Fruit fly (Drosophila melanogaster) whole organism, embryonic: ENCODE measurements around the gene Kdsr.

Experiments
- Bdp1 ChIP-seq: fragments of 200-800 bp; sonication (Bioruptor generic); optimal IDR thresholded peaks from 3 replicates; lab custom pipeline; 2016; ENCODE audit warnings: missing biosample characterization, missing genetic modification characterization
- C15 ChIP-seq: fragments of 200-800 bp; sonication (Bioruptor generic); IDR thresholded peaks from 3 replicates; pipeline ENCODE4 v1.3.6; 2022; ENCODE audit warnings: missing biosample characterization, missing genetic modification characterization
- CG10147 ChIP-seq: fragments of 200-800 bp; sonication (Bioruptor generic); optimal IDR thresholded peaks from 2 replicates; lab custom pipeline; 2019; ENCODE audit warnings: missing biosample characterization, mild to moderate bottlenecking, missing genetic modification characterization, moderate library complexity
- CG10431 ChIP-seq: fragments of 200-800 bp; sonication (Bioruptor generic); optimal IDR thresholded peaks from 3 replicates; lab custom pipeline; 2018; ENCODE audit warnings: missing biosample characterization, mild to moderate bottlenecking, missing genetic modification characterization
- CG10462 ChIP-seq: fragments of 200-800 bp; sonication (Bioruptor generic); optimal IDR thresholded peaks from 2 replicates; lab custom pipeline; 2016; ENCODE audit warnings: missing biosample characterization, missing genetic modification characterization
- CG10979 ChIP-seq: fragments of 200-800 bp; sonication (Bioruptor generic); optimal IDR thresholded peaks from 2 replicates; lab custom pipeline; 2018; ENCODE audit warnings: missing biosample characterization, mild to moderate bottlenecking, missing genetic modification characterization, moderate library complexity
- CG12071 ChIP-seq: fragments of 200-800 bp; sonication (Bioruptor generic); optimal IDR thresholded peaks from 3 replicates; lab custom pipeline; 2018; ENCODE audit warnings: missing biosample characterization, mild to moderate bottlenecking, missing genetic modification characterization
- CG12219 ChIP-seq: fragments of 200-800 bp; sonication (Bioruptor generic); optimal IDR thresholded peaks from 3 replicates; lab custom pipeline; 2018; ENCODE audit warnings: missing biosample characterization, mild to moderate bottlenecking, missing genetic modification characterization
- CG15269 ChIP-seq: fragments of 200-800 bp; sonication (Bioruptor generic); optimal IDR thresholded peaks from 2 replicates; lab custom pipeline; 2018; ENCODE audit warnings: missing biosample characterization, mild to moderate bottlenecking, missing genetic modification characterization, moderate library complexity
- CG17612 ChIP-seq: fragments of 200-800 bp; sonication (Bioruptor generic); IDR thresholded peaks from 2 replicates; pipeline ENCODE4 v1.3.6; 2022; ENCODE audit warnings: missing biosample characterization, missing genetic modification characterization
- CG3163 ChIP-seq: fragments of 200-800 bp; sonication (Bioruptor generic); optimal IDR thresholded peaks from 3 replicates; lab custom pipeline; 2016; ENCODE audit warnings: missing biosample characterization, missing genetic modification characterization
- CG34224 ChIP-seq: fragments of 200-800 bp; sonication (Bioruptor generic); IDR thresholded peaks from 3 replicates; pipeline ENCODE4 v1.3.6; 2022; ENCODE audit warnings: missing biosample characterization, missing genetic modification characterization; ENCODE audit not compliant: partially characterized antibody
- CG34422 ChIP-seq: fragments of 200-800 bp; sonication (Bioruptor generic); IDR thresholded peaks from 3 replicates; pipeline ENCODE4 v1.3.6; 2022; ENCODE audit warnings: missing biosample characterization, missing genetic modification characterization
- CG3726 ChIP-seq: fragments of 200-800 bp; sonication (Bioruptor generic); IDR thresholded peaks from 3 replicates; pipeline ENCODE4, ENCODE4 v1.3.6; 2022; ENCODE audit warnings: missing biosample characterization, missing genetic modification characterization
- CG4404 ChIP-seq: fragments of 200-800 bp; sonication (Bioruptor generic); IDR thresholded peaks from 2 replicates; pipeline ENCODE4 v1.3.6; 2022; ENCODE audit warnings: missing biosample characterization, missing genetic modification characterization
- CG4424 ChIP-seq: fragments of 200-800 bp; sonication (Bioruptor generic); optimal IDR thresholded peaks from 3 replicates; lab custom pipeline; 2016; ENCODE audit warnings: missing biosample characterization, missing genetic modification characterization
- CG8089 ChIP-seq: fragments of 200-800 bp; sonication (Bioruptor generic); optimal IDR thresholded peaks from 3 replicates; lab custom pipeline; 2016; ENCODE audit warnings: missing biosample characterization, missing genetic modification characterization
- Fer2 ChIP-seq: fragments of 200-800 bp; sonication (Bioruptor generic); optimal IDR thresholded peaks from 2 replicates; lab custom pipeline; 2018; ENCODE audit warnings: missing biosample characterization, mild to moderate bottlenecking, missing genetic modification characterization, moderate library complexity
- GATAe ChIP-seq: fragments of 200-800 bp; sonication (Bioruptor generic); conservative IDR thresholded peaks from 2 replicates; pipeline ENCODE4 v1.3.6; 2022; ENCODE audit warnings: missing biosample characterization, missing genetic modification characterization
- Hr78 ChIP-seq, 2 experiments: fragments of 200-800 bp in 1 of 2; fragments of >200 bp in 1 of 2; sonication (Bioruptor generic) in 1 of 2; optimal IDR thresholded peaks; 2 replicates each; lab custom pipeline; 2017 to 2019; ENCODE audit warnings: missing biosample characterization in 2 of 2, missing genetic modification characterization in 2 of 2, mild to moderate bottlenecking in 1 of 2, moderate library complexity in 1 of 2
- MTF-1 ChIP-seq: fragments of 200-800 bp; sonication (Bioruptor generic); optimal IDR thresholded peaks from 2 replicates; lab custom pipeline; 2018; ENCODE audit warnings: missing biosample characterization, mild to moderate bottlenecking, missing genetic modification characterization, borderline replicate concordance
- NC2α ChIP-seq: fragments of 200-800 bp; sonication (Bioruptor generic); optimal IDR thresholded peaks from 2 replicates; lab custom pipeline; 2016; ENCODE audit warnings: missing biosample characterization, missing genetic modification characterization
- Nf-YB ChIP-seq: fragments of 200-800 bp; sonication (Bioruptor generic); optimal IDR thresholded peaks from 3 replicates; lab custom pipeline; 2019; ENCODE audit warnings: missing biosample characterization, mild to moderate bottlenecking, missing genetic modification characterization, moderate library complexity
- Oli ChIP-seq: fragments of 200-800 bp; sonication (Bioruptor generic); optimal IDR thresholded peaks from 2 replicates; lab custom pipeline; 2018; ENCODE audit warnings: missing biosample characterization, mild to moderate bottlenecking, missing genetic modification characterization, moderate library complexity
- Pdp1 ChIP-seq, 2 experiments: fragments of 200-800 bp; sonication (Bioruptor generic); optimal IDR thresholded peaks; 3 replicates each; lab custom pipeline; 2016; ENCODE audit warnings: missing biosample characterization in 2 of 2, missing genetic modification characterization in 2 of 2, mild to moderate bottlenecking in 1 of 2, moderate library complexity in 1 of 2
- Sin3A ChIP-seq: fragments of >200 bp; optimal IDR thresholded peaks from 2 replicates; lab custom pipeline; 2018
- Spps ChIP-seq: fragments of 200-800 bp; sonication (Bioruptor generic); optimal IDR thresholded peaks from 2 replicates; lab custom pipeline; 2018; ENCODE audit warnings: missing biosample characterization, mild to moderate bottlenecking, missing genetic modification characterization
- Sry-β ChIP-seq: fragments of 200-800 bp; sonication (Bioruptor generic); optimal IDR thresholded peaks from 2 replicates; lab custom pipeline; 2018; ENCODE audit warnings: missing biosample characterization, mild to moderate bottlenecking, missing genetic modification characterization, moderate library complexity
- Trl ChIP-seq, 3 experiments: fragments of >200 bp in 2 of 3; fragments of 200-800 bp in 1 of 3; sonication (Bioruptor generic) in 1 of 3; optimal IDR thresholded peaks; 2 replicates in 1 of 3; 3 replicates in 2 of 3; lab custom pipeline; 2016 to 2017; ENCODE audit warnings: missing biosample characterization in 1 of 3, missing genetic modification characterization in 1 of 3
- Xrp1 ChIP-seq: fragments of 200-800 bp; sonication (Bioruptor generic); IDR thresholded peaks from 2 replicates; pipeline ENCODE4 v1.3.6; 2022; ENCODE audit warnings: missing biosample characterization, missing genetic modification characterization
- YL-1 ChIP-seq: fragments of 200-800 bp; sonication (Bioruptor generic); optimal IDR thresholded peaks from 3 replicates; lab custom pipeline; 2017; ENCODE audit warnings: missing biosample characterization, mild to moderate bottlenecking, missing genetic modification characterization
- ase ChIP-seq: fragments of 200-800 bp; sonication (Bioruptor generic); IDR thresholded peaks from 3 replicates; pipeline ENCODE4 v1.3.6; 2022; ENCODE audit warnings: missing biosample characterization, missing genetic modification characterization
- bcd ChIP-seq: fragments of 200-800 bp; sonication (Bioruptor generic); optimal IDR thresholded peaks from 2 replicates; lab custom pipeline; 2017; ENCODE audit warnings: missing biosample characterization, mild to moderate bottlenecking, missing genetic modification characterization
- cas ChIP-seq: fragments of 200-800 bp; sonication (Bioruptor generic); IDR thresholded peaks from 2 replicates; pipeline ENCODE4 v1.3.6; 2022; ENCODE audit warnings: missing biosample characterization, missing genetic modification characterization
- corto ChIP-seq: fragments of 200-800 bp; sonication (Bioruptor generic); optimal IDR thresholded peaks from 2 replicates; lab custom pipeline; 2016; ENCODE audit warnings: missing biosample characterization, mild to moderate bottlenecking, missing genetic modification characterization, moderate library complexity
- disco-r ChIP-seq: fragments of 200-800 bp; sonication (Bioruptor generic); optimal IDR thresholded peaks from 2 replicates; lab custom pipeline; 2016; ENCODE audit warnings: missing biosample characterization, missing genetic modification characterization
- dmrt11E ChIP-seq: fragments of 200-800 bp; sonication (Bioruptor generic); optimal IDR thresholded peaks from 3 replicates; lab custom pipeline; 2018; ENCODE audit warnings: missing biosample characterization, mild to moderate bottlenecking, missing genetic modification characterization, moderate library complexity
- exex ChIP-seq: fragments of 200-800 bp; sonication (Bioruptor generic); optimal IDR thresholded peaks from 4 replicates; lab custom pipeline; 2018; ENCODE audit warnings: missing biosample characterization, mild to moderate bottlenecking, missing genetic modification characterization, moderate library complexity
- grn ChIP-seq: fragments of 200-800 bp; sonication (Bioruptor generic); optimal IDR thresholded peaks from 3 replicates; lab custom pipeline; 2017; ENCODE audit warnings: missing biosample characterization, missing genetic modification characterization
- h ChIP-seq: fragments of >200 bp; optimal IDR thresholded peaks from 2 replicates; lab custom pipeline; 2017
- ind ChIP-seq: fragments of 200-800 bp; sonication (Bioruptor generic); optimal IDR thresholded peaks from 3 replicates; lab custom pipeline; 2016; ENCODE audit warnings: missing biosample characterization, missing genetic modification characterization
- mirr ChIP-seq: fragments of 200-800 bp; sonication (Bioruptor generic); optimal IDR thresholded peaks from 3 replicates; lab custom pipeline; 2018; ENCODE audit warnings: missing biosample characterization, mild to moderate bottlenecking, missing genetic modification characterization
- nom ChIP-seq: fragments of 200-800 bp; sonication (Bioruptor generic); optimal IDR thresholded peaks from 2 replicates; lab custom pipeline; 2017; ENCODE audit warnings: missing biosample characterization, missing genetic modification characterization, mild to moderate bottlenecking, moderate library complexity, missing genetic modification reagents
- pfk ChIP-seq: fragments of 200-800 bp; sonication (Bioruptor generic); optimal IDR thresholded peaks from 2 replicates; lab custom pipeline; 2018; ENCODE audit warnings: missing biosample characterization, mild to moderate bottlenecking, missing genetic modification characterization, moderate library complexity
- pnt ChIP-seq: fragments of 200-800 bp; sonication (Bioruptor generic); optimal IDR thresholded peaks from 3 replicates; lab custom pipeline; 2016; ENCODE audit warnings: missing biosample characterization, missing genetic modification characterization
- run ChIP-seq: fragments of 200-800 bp; sonication (Bioruptor generic); optimal IDR thresholded peaks from 3 replicates; lab custom pipeline; 2018; ENCODE audit warnings: missing biosample characterization, mild to moderate bottlenecking, missing genetic modification characterization
- slp2 ChIP-seq: fragments of 200-800 bp; sonication (Bioruptor generic); optimal IDR thresholded peaks from 2 replicates; lab custom pipeline; 2016; ENCODE audit warnings: missing biosample characterization, missing genetic modification characterization
- stc ChIP-seq: fragments of 200-800 bp; sonication (Bioruptor generic); IDR thresholded peaks from 2 replicates; pipeline ENCODE4 v1.3.6; 2022; ENCODE audit warnings: missing biosample characterization, missing genetic modification characterization
- sug ChIP-seq: fragments of 200-800 bp; optimal IDR thresholded peaks from 2 replicates; lab custom pipeline; 2019; ENCODE audit warnings: missing biosample characterization, mild to moderate bottlenecking, missing genetic modification characterization, moderate library complexity
- unpg ChIP-seq: fragments of 200-800 bp; sonication (Bioruptor generic); optimal IDR thresholded peaks from 3 replicates; lab custom pipeline; 2018; ENCODE audit warnings: missing biosample characterization, mild to moderate bottlenecking, missing genetic modification characterization, moderate library complexity

The Kdsr gene

dm6 chr3R:25283209-25283670, 20.9 kb upstream of the Kdsr start, which contains the start of gene CG31300:
CG31300 (plus strand) TSS chr3R:25283620.
- TF ChIP-seq slp2 (GFP tag; lab: Kevin White, UChicago) (no peak), CG12071 (GFP tag; lab: Kevin White, UChicago) (no peak), sug (tag; lab: Kevin White, UChicago) (peak; percentile 18), corto (GFP tag; lab: Kevin White, UChicago) (no peak), grn (GFP tag; lab: Kevin White, UChicago) (peak; percentile 68), CG10147 (GFP tag; lab: Kevin White, UChicago) (no peak), ase (no peak), Sry-β (GFP tag; lab: Kevin White, UChicago) (no peak), CG17612 (GFP tag; lab: Robert Waterston, UW) (no peak), Hr78 (GFP tag; optimal IDR thresholded peaks at IDR 0.05; lab: Kevin White, UChicago) (peak in 1 of 2 experiments; percentile 57), pfk (GFP tag; lab: Kevin White, UChicago) (no peak), run (peak; percentile 69), Pdp1 (GFP tag; optimal IDR thresholded peaks at IDR 0.05; lab: Kevin White, UChicago) (peak in 1 of 2 experiments; percentile 59), exex (peak; percentile 37), CG15269 (tag; lab: Kevin White, UChicago) (no peak), CG10431 (GFP tag; lab: Kevin White, UChicago) (no peak)

dm6 chr3R:25281165-25281564, 18.9 kb upstream of the Kdsr start, which contains the start of gene CG11892:
CG11892 (plus strand) TSS chr3R:25281548.
- TF ChIP-seq CG12219 (GFP tag; lab: Kevin White, UChicago) (no peak), CG34224 (GFP tag; lab: Robert Waterston, UW) (no peak), ind (GFP tag; lab: Kevin White, UChicago) (no peak), Sin3A (lab: Kevin White, UChicago) (no peak), CG17612 (GFP tag; lab: Robert Waterston, UW) (no peak), CG10431 (GFP tag; lab: Kevin White, UChicago) (no peak), MTF-1 (GFP tag; lab: Kevin White, UChicago) (peak; percentile 69), disco-r (GFP tag; lab: Kevin White, UChicago) (no peak), pnt (no peak), C15 (GFP tag; lab: Robert Waterston, UW) (0 out of 3 replicates have a peak, but pooled peaks have one; percentile 32), YL-1 (GFP tag; lab: Kevin White, UChicago) (peak; percentile 6), CG10979 (no peak), CG3163 (GFP tag; lab: Kevin White, UChicago) (no peak), CG10462 (GFP tag; lab: Kevin White, UChicago) (no peak), Trl (optimal IDR thresholded peaks at IDR 0.05; lab: Kevin White, UChicago) (no peak), Trl (GFP tag; optimal IDR thresholded peaks at IDR 0.05; lab: Kevin White, UChicago) (no peak), Fer2 (no peak), h (no peak), CG4404 (GFP tag; lab: Robert Waterston, UW) (no peak), CG34422 (GFP tag; lab: Robert Waterston, UW) (no peak), Bdp1 (no peak), CG4424 (GFP tag; lab: Kevin White, UChicago) (no peak), GATAe (GFP tag; lab: Robert Waterston, UW) (no peak), Xrp1 (GFP tag; lab: Robert Waterston, UW) (no peak), CG3726 (GFP tag; lab: Robert Waterston, UW) (no peak), NC2α (GFP tag; lab: Kevin White, UChicago) (no peak), Nf-YB (GFP tag; lab: Kevin White, UChicago) (no peak), mirr (no peak), Spps (tag; lab: Kevin White, UChicago) (no peak), nom (GFP tag; lab: Kevin White, UChicago) (no peak), CG8089 (GFP tag; lab: Kevin White, UChicago) (no peak), Oli (tag; lab: Kevin White, UChicago) (no peak), dmrt11E (tag; lab: Kevin White, UChicago) (no peak), cas (GFP tag; lab: Robert Waterston, UW) (no peak), stc (GFP tag; lab: Robert Waterston, UW) (no peak), unpg (GFP tag; lab: Kevin White, UChicago) (peak; percentile 51), bcd (GFP tag; lab: Kevin White, UChicago) (peak; percentile 20)
